Fruit fly (Drosophila melanogaster) Kc167 (cell line): ENCODE data around the gene CG4594.

ENCODE experiments used
- Sin3A ChIP-seq: fragments of >200 bp; optimal IDR thresholded peaks from 2 replicates; lab custom pipeline; 2018; ENCODE audit warnings: missing external identifiers
- insv ChIP-seq: fragments of >200 bp; optimal IDR thresholded peaks from 3 replicates; lab custom pipeline; 2018; ENCODE audit warnings: missing external identifiers
- psq ChIP-seq: fragments of >200 bp; optimal IDR thresholded peaks from 2 replicates; lab custom pipeline; 2017; ENCODE audit warnings: missing external identifiers

dm6 chr2L:9968201-9968727, 48.3 kb downstream of the CG4594 start:
- TF ChIP-seq psq (no peak), Sin3A (lab: Kevin White, UChicago) (no peak), insv (lab: Kevin White, UChicago) (no peak)
